Worm (Caenorhabditis elegans): ENCODE results near the gene F49E12.8.

Gene F49E12.8

ce11 chrII:8440097-8440496, 46.0 kb upstream of the F49E12.8 start:
- TF ChIP-seq hlh-30 (tag; optimal IDR thresholded peaks at IDR 0.05; ENCODE audit: insufficient read depth) (peak; percentile 51), nhr-28 (tag; optimal IDR thresholded peaks at IDR 0.05) (peak; percentile 77), lim-7 (GFP tag; IDR thresholded peaks at IDR 0.05) (no peak), ceh-28 (tag; optimal IDR thresholded peaks at IDR 0.05) (no peak), nhr-77 (tag; optimal IDR thresholded peaks at IDR 0.05) (no peak), ceh-32 (tag; optimal IDR thresholded peaks at IDR 0.05; ENCODE audit: poor library complexity) (no peak), fkh-10 (GFP tag; optimal IDR thresholded peaks at IDR 0.05) (no peak), php-3 (GFP tag; IDR thresholded peaks at IDR 0.05) (no peak), duxl-1 (tag; optimal IDR thresholded peaks at IDR 0.05; ENCODE audit: poor library complexity) (no peak), ZK337.2 (GFP tag; IDR thresholded peaks at IDR 0.05) (no peak), hmg-1.1 (GFP tag; IDR thresholded peaks at IDR 0.05) (no peak), nhr-76 (tag; optimal IDR thresholded peaks at IDR 0.05) (no peak), dmd-6 (GFP tag; IDR thresholded peaks at IDR 0.05) (peak; percentile 48; the same call in 1 of the 2 replicates), dmd-9 (GFP tag; IDR thresholded peaks at IDR 0.05) (no peak), F44E2.7 (GFP tag; IDR thresholded peaks at IDR 0.05) (no peak), mdl-1 (tag; optimal IDR thresholded peaks at IDR 0.05) (peak in 1 of 2 experiments; percentile 35), hlh-11 (tag; optimal IDR thresholded peaks at IDR 0.05) (peak; percentile 11), mes-2 (tag; optimal IDR thresholded peaks at IDR 0.05; ENCODE audit: poor library complexity, severe bottlenecking) (no peak)

- TF ChIP-seq nhr-28 (tag; optimal IDR thresholded peaks at IDR 0.05) = peak; percentile 91
- no peak for TF ChIP-seq vab-7 (GFP tag; IDR thresholded peaks at IDR 0.05)
- no peak for TF ChIP-seq duxl-1 (tag; optimal IDR thresholded peaks at IDR 0.05; ENCODE audit: poor library complexity)
- peak in 1 of 2 experiments; percentile 13 for TF ChIP-seq unc-62 (GFP tag; optimal IDR thresholded peaks at IDR 0.05 in 1 of 2)
- no peak for TF ChIP-seq unc-62 (tag; optimal IDR thresholded peaks at IDR 0.05)
Measured at ce11 chrII:8438791-8439287, 44.7 kb upstream of the F49E12.8 start, which contains the start of gene lips-10. TSS of gene lips-10 (plus strand) at chrII:8439168.

ce11 chrII:8437035-8437434, 42.9 kb upstream of the F49E12.8 start, which contains the start of gene acp-3:
TSS of gene acp-3 (minus strand) at chrII:8437135.
- no peak for TF ChIP-seq ceh-44 (GFP tag; IDR thresholded peaks at IDR 0.05)
- no peak for TF ChIP-seq dmd-6 (GFP tag; IDR thresholded peaks at IDR 0.05)
- peak; percentile 84 for TF ChIP-seq aha-1 (tag)
- peak in 1 of 2 experiments; percentile 68 for TF ChIP-seq unc-62 (GFP tag; optimal IDR thresholded peaks at IDR 0.05 in 1 of 2)
- TF ChIP-seq unc-62 (tag; optimal IDR thresholded peaks at IDR 0.05) = no peak

DNA sequence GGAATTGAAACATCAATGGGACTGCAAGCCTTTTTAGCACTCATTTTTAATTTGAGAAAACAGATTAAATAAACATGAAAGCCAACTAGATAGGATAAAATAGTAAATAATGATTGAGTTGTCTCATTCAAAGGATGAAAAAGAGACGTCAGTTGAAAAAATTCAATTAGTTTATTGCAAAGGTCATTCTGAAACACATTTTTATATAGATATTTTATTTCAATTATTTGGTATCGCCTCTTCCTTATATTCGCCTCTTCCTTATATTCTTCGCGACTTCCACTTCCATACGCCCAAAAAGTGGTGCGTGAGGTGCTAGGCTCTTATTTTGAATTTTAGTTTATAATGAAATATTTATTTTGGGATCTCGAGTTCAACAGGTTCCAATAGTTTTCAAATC, 40.9 kb upstream of the F49E12.8 start, which contains the start of gene acp-4:
TSS of gene acp-4 (minus strand) at position 101 of the 400 bp plus-strand sequence.
- no peak for TF ChIP-seq ceh-82 (tag; optimal IDR thresholded peaks at IDR 0.05)
- TF ChIP-seq dmd-8 (GFP tag; IDR thresholded peaks at IDR 0.05) = no peak
- no peak for TF ChIP-seq mdl-1 (tag; optimal IDR thresholded peaks at IDR 0.05)
- no peak for TF ChIP-seq lir-3 (tag; optimal IDR thresholded peaks at IDR 0.05)
- no peak for TF ChIP-seq daf-19 (GFP tag; conservative IDR thresholded peaks at IDR 0.05)
- TF ChIP-seq fkh-10 (GFP tag; optimal IDR thresholded peaks at IDR 0.05) = no peak
- no peak for TF ChIP-seq pqm-1 (tag; optimal IDR thresholded peaks at IDR 0.05)
- TF ChIP-seq nhr-76 (tag; optimal IDR thresholded peaks at IDR 0.05) = no peak
- no peak for TF ChIP-seq snpc-4 (tag; optimal IDR thresholded peaks at IDR 0.05)
- TF ChIP-seq mes-2 (tag; optimal IDR thresholded peaks at IDR 0.05; ENCODE audit: poor library complexity, severe bottlenecking) = no peak
- no peak for TF ChIP-seq rbr-2 (tag; optimal IDR thresholded peaks at IDR 0.05)
- TF ChIP-seq madf-9 (GFP tag; conservative IDR thresholded peaks at IDR 0.05) = no peak

DNA sequence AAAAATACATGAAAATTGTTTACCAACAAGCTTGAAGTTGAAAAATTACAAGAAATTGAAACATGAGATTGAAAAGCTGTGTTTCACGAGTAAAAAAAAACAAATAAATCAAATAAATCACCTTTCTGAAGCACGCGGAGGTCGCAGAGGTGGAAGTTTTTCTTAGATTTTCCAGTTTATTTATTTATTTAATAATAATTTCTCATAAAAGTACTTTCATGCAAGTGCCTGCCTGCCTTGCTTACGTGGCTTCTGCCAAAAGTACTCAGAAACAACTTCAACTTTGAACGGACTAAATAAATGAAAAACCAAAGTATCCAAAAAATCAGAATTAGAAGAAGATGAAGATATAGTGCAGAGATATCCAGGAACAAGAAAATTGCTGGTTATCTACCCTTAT, 37.8 kb upstream of the F49E12.8 start, which contains the start of gene acp-2:
TSS of gene acp-2 (minus strand) at position 101 of the 400 bp plus-strand sequence.
- TF ChIP-seq nhr-28 (tag; optimal IDR thresholded peaks at IDR 0.05) = no peak
